Worm (Caenorhabditis elegans) whole organism, L2 larva: ENCODE measurements around the gene K07C5.2.
A peak's percentile ranks its signal among the peaks of the same experiment; 100 is the strongest.

ENCODE experiments used
- F13H6.1 ChIP-seq: sonication (generic microtip); optimal IDR thresholded peaks from 2 replicates; lab custom pipeline; 2016; ENCODE audit warnings: missing genetic modification characterization, missing compliant biosample characterization
- Y55F3AM.14 ChIP-seq: fragments of 200-800 bp; sonication (Bioruptor generic); optimal IDR thresholded peaks from 2 replicates; lab custom pipeline; 2018; ENCODE audit warnings: mild to moderate bottlenecking, missing genetic modification characterization, missing compliant biosample characterization
- crh-2 ChIP-seq: sonication (generic microtip); optimal IDR thresholded peaks from 2 replicates; lab custom pipeline; 2017; ENCODE audit warnings: missing biosample characterization, missing genetic modification characterization
- elt-3 ChIP-seq: sonication (generic microtip); optimal IDR thresholded peaks from 2 replicates; lab custom pipeline; 2017; ENCODE audit warnings: missing biosample characterization, missing genetic modification characterization
- fos-1 ChIP-seq: fragments of 150-350 bp; optimal IDR thresholded peaks from 2 replicates; lab custom pipeline; 2014; ENCODE audit warnings: missing biosample characterization, missing genetic modification characterization
- nhr-10 ChIP-seq: sonication (generic microtip); optimal IDR thresholded peaks from 2 replicates; lab custom pipeline; 2017; ENCODE audit warnings: missing biosample characterization, missing genetic modification characterization
- nhr-21 ChIP-seq: fragments of 150-350 bp; optimal IDR thresholded peaks from 2 replicates; lab custom pipeline; 2014; ENCODE audit warnings: missing biosample characterization, missing genetic modification characterization
- nhr-23 ChIP-seq: fragments of 150-350 bp; optimal IDR thresholded peaks from 2 replicates; lab custom pipeline; 2014; ENCODE audit warnings: missing biosample characterization, missing genetic modification reagents, missing genetic modification characterization
- nhr-237 ChIP-seq: fragments of 150-350 bp; optimal IDR thresholded peaks from 2 replicates; lab custom pipeline; 2014; ENCODE audit warnings: missing biosample characterization, missing genetic modification characterization
- nhr-6 ChIP-seq: fragments of 150-350 bp; optimal IDR thresholded peaks from 2 replicates; lab custom pipeline; 2014; ENCODE audit warnings: missing biosample characterization, missing genetic modification characterization
- nhr-77 ChIP-seq: fragments of 150-350 bp; optimal IDR thresholded peaks from 2 replicates; lab custom pipeline; 2014; ENCODE audit warnings: missing biosample characterization, missing genetic modification characterization
- sem-4 ChIP-seq: fragments of 150-350 bp; optimal IDR thresholded peaks from 2 replicates; lab custom pipeline; 2014; ENCODE audit warnings: missing biosample characterization, missing genetic modification reagents, missing genetic modification characterization
- skn-1 ChIP-seq: sonication (generic microtip); optimal IDR thresholded peaks from 2 replicates; lab custom pipeline; 2017; ENCODE audit warnings: missing biosample characterization, missing genetic modification characterization
- sma-3 ChIP-seq: sonication (generic microtip); optimal IDR thresholded peaks from 2 replicates; lab custom pipeline; 2016; ENCODE audit warnings: missing genetic modification reagents, missing genetic modification characterization, missing compliant biosample characterization
- unc-39 ChIP-seq: fragments of 150-350 bp; optimal IDR thresholded peaks from 2 replicates; lab custom pipeline; 2014; ENCODE audit warnings: missing biosample characterization, missing genetic modification characterization
- ztf-1 ChIP-seq: fragments of 200-800 bp; sonication (Bioruptor generic); conservative IDR thresholded peaks from 2 replicates; pipeline ENCODE4 v1.3.6; 2022; ENCODE audit warnings: missing genetic modification characterization, missing compliant biosample characterization

Gene K07C5.2

DNA sequence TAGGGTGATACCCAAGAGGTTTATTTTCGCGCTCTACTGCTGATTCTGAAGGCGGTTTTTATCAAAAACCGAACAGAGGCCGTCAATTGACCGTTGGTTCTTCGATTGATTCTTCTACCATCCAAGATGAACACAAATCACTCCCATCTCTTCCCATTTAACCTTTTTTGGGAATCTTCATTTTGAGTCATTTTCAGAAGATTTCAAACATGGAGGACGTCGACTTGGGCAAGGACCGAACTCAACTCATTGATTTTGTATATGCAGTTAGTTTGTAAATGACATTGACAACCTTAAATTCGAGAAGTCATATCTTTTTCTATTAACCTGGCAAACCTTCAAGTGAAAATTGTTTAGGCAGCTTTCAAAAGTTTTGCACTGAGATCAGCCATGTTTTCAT, 49.0 kb downstream of the K07C5.2 start, which contains the start of gene AC3.5:
Gene AC3.5, plus strand, starts transcription at position 210 of the 400 bp plus-strand sequence.
- TF ChIP-seq sem-4 (tag; lab: Kevin White, UChicago) (no peak), nhr-77 (no peak), elt-3 (tag; lab: Kevin White, UChicago) (no peak), nhr-21 (tag; lab: Kevin White, UChicago) (peak; percentile 13), fos-1 (peak; percentile 8), ztf-1 (GFP tag; lab: Robert Waterston, UW) (no peak), skn-1 (tag; lab: Kevin White, UChicago) (no peak), unc-39 (tag; lab: Kevin White, UChicago) (no peak), nhr-6 (no peak), F13H6.1 (tag; lab: Kevin White, UChicago) (no peak), nhr-237 (no peak), nhr-10 (tag; lab: Kevin White, UChicago) (no peak), sma-3 (GFP tag; lab: Kevin White, UChicago) (no peak), crh-2 (tag; lab: Kevin White, UChicago) (no peak), Y55F3AM.14 (no peak), nhr-23 (tag; lab: Kevin White, UChicago) (no peak)
